Worm (Caenorhabditis elegans) whole organism, mixed stage, embryonic: ENCODE measurements around the gene nex-2.
A peak's percentile ranks its signal among the peaks of the same experiment; 100 is the strongest.

Experiments
- M03D4.4 ChIP-seq: sonication (generic microtip); optimal IDR thresholded peaks from 2 replicates; lab custom pipeline; 2017; ENCODE audit warnings: mild to moderate bottlenecking, missing genetic modification characterization, missing compliant biosample characterization
- bed-3 ChIP-seq: fragments of 200-800 bp; sonication (Bioruptor generic); optimal IDR thresholded peaks from 3 replicates; lab custom pipeline; 2018; ENCODE audit warnings: mild to moderate bottlenecking, missing genetic modification characterization, moderate library complexity, missing compliant biosample characterization
- blmp-1 ChIP-seq: fragments of 150-350 bp; optimal IDR thresholded peaks from 2 replicates; lab custom pipeline; 2014; ENCODE audit warnings: missing biosample characterization, missing genetic modification characterization
- ceh-39 ChIP-seq: fragments of 150-350 bp; optimal IDR thresholded peaks from 2 replicates; lab custom pipeline; 2014; ENCODE audit warnings: missing biosample characterization, missing genetic modification characterization
- ceh-83 ChIP-seq: fragments of 200-800 bp; sonication (Bioruptor generic); optimal IDR thresholded peaks from 2 replicates; lab custom pipeline; 2018; ENCODE audit warnings: mild to moderate bottlenecking, missing genetic modification characterization, missing compliant biosample characterization
- ces-1 ChIP-seq: fragments of 150-350 bp; optimal IDR thresholded peaks from 2 replicates; lab custom pipeline; 2014; ENCODE audit warnings: missing biosample characterization, missing genetic modification reagents, missing genetic modification characterization
- cnd-1 ChIP-seq: fragments of 200-800 bp; sonication (Bioruptor generic); optimal IDR thresholded peaks from 2 replicates; lab custom pipeline; 2018; ENCODE audit warnings: mild to moderate bottlenecking, missing genetic modification characterization, missing compliant biosample characterization
- drap-1 ChIP-seq: fragments of 200-800 bp; sonication (Bioruptor generic); optimal IDR thresholded peaks from 3 replicates; lab custom pipeline; 2018; ENCODE audit warnings: mild to moderate bottlenecking, missing genetic modification characterization, missing compliant biosample characterization
- elt-1 ChIP-seq: sonication (generic microtip); optimal IDR thresholded peaks from 2 replicates; lab custom pipeline; 2017; ENCODE audit warnings: missing genetic modification characterization, mild to moderate bottlenecking, missing compliant biosample characterization, antibody characterized with exemption, moderate library complexity, borderline replicate concordance; ENCODE audit not compliant: insufficient read depth
- flh-1 ChIP-seq: fragments of 200-800 bp; sonication (Bioruptor generic); optimal IDR thresholded peaks from 2 replicates; lab custom pipeline; 2018; ENCODE audit warnings: mild to moderate bottlenecking, missing genetic modification characterization, moderate library complexity, missing compliant biosample characterization
- ham-2 ChIP-seq: fragments of 200-800 bp; sonication (Bioruptor generic); optimal IDR thresholded peaks from 2 replicates; lab custom pipeline; 2018; ENCODE audit warnings: mild to moderate bottlenecking, missing genetic modification characterization, missing compliant biosample characterization
- hlh-1 ChIP-seq: fragments of 150-350 bp; optimal IDR thresholded peaks from 2 replicates; lab custom pipeline; 2014; ENCODE audit warnings: missing biosample characterization, missing genetic modification reagents, missing genetic modification characterization
- lin-13 ChIP-seq: fragments of 150-350 bp; optimal IDR thresholded peaks from 2 replicates; lab custom pipeline; 2014; ENCODE audit warnings: missing biosample characterization, missing genetic modification characterization
- lin-32 ChIP-seq: fragments of 200-800 bp; sonication (Bioruptor generic); optimal IDR thresholded peaks from 2 replicates; lab custom pipeline; 2018; ENCODE audit warnings: mild to moderate bottlenecking, missing genetic modification characterization, missing compliant biosample characterization
- lsy-2 ChIP-seq: fragments of 150-350 bp; optimal IDR thresholded peaks from 2 replicates; lab custom pipeline; 2014; ENCODE audit warnings: missing biosample characterization, missing genetic modification characterization
- mep-1 ChIP-seq: fragments of 150-350 bp; optimal IDR thresholded peaks from 2 replicates; lab custom pipeline; 2017; ENCODE audit warnings: missing biosample characterization, missing genetic modification reagents, missing genetic modification characterization, inconsistent platforms
- mls-2 ChIP-seq: sonication (generic microtip); optimal IDR thresholded peaks from 2 replicates; lab custom pipeline; 2016; ENCODE audit warnings: mild to moderate bottlenecking, missing genetic modification characterization, moderate library complexity, missing compliant biosample characterization
- nhr-12 ChIP-seq: fragments of 150-350 bp; optimal IDR thresholded peaks from 2 replicates; lab custom pipeline; 2014; ENCODE audit warnings: missing biosample characterization, missing genetic modification characterization
- nhr-2 ChIP-seq: fragments of 150-350 bp; optimal IDR thresholded peaks from 2 replicates; lab custom pipeline; 2014; ENCODE audit warnings: missing biosample characterization, missing genetic modification characterization
- nhr-237 ChIP-seq: fragments of 150-350 bp; optimal IDR thresholded peaks from 2 replicates; lab custom pipeline; 2014; ENCODE audit warnings: missing biosample characterization, missing genetic modification characterization
- nhr-28 ChIP-seq: fragments of 150-350 bp; optimal IDR thresholded peaks from 2 replicates; lab custom pipeline; 2014; ENCODE audit warnings: missing biosample characterization, missing genetic modification characterization
- nhr-76 ChIP-seq: sonication (generic microtip); optimal IDR thresholded peaks from 2 replicates; lab custom pipeline; 2017; ENCODE audit warnings: missing biosample characterization, missing genetic modification characterization
- pha-4 ChIP-seq: fragments of 150-350 bp; optimal IDR thresholded peaks from 2 replicates; lab custom pipeline; 2018; ENCODE audit warnings: missing biosample characterization, missing genetic modification reagents, missing genetic modification characterization
- sem-2 ChIP-seq: fragments of 200-800 bp; sonication (Bioruptor generic); optimal IDR thresholded peaks from 2 replicates; lab custom pipeline; 2018; ENCODE audit warnings: mild to moderate bottlenecking, missing genetic modification characterization, missing compliant biosample characterization
- snpc-4 ChIP-seq: fragments of 150-350 bp; optimal IDR thresholded peaks from 2 replicates; lab custom pipeline; 2014; ENCODE audit warnings: missing biosample characterization, missing genetic modification characterization
- sptf-1 ChIP-seq: sonication (generic microtip); optimal IDR thresholded peaks from 2 replicates; lab custom pipeline; 2017; ENCODE audit warnings: mild to moderate bottlenecking, missing genetic modification characterization, moderate library complexity, missing compliant biosample characterization
- tbx-8 ChIP-seq: fragments of 200-800 bp; sonication (Bioruptor generic); optimal IDR thresholded peaks from 2 replicates; lab custom pipeline; 2018; ENCODE audit warnings: mild to moderate bottlenecking, missing genetic modification characterization, moderate library complexity, missing compliant biosample characterization
- unc-120 ChIP-seq: sonication (generic microtip); optimal IDR thresholded peaks from 2 replicates; lab custom pipeline; 2017; ENCODE audit warnings: missing genetic modification characterization, missing compliant biosample characterization; ENCODE audit not compliant: poor library complexity, severe bottlenecking
- unc-39 ChIP-seq: fragments of 150-350 bp; optimal IDR thresholded peaks from 2 replicates; lab custom pipeline; 2014; ENCODE audit warnings: missing biosample characterization, missing genetic modification characterization
- unc-62 ChIP-seq: fragments of 150-350 bp; optimal IDR thresholded peaks from 2 replicates; lab custom pipeline; 2014; ENCODE audit warnings: missing biosample characterization, missing genetic modification reagents, missing genetic modification characterization
- ztf-11 ChIP-seq: fragments of 150-350 bp; optimal IDR thresholded peaks from 2 replicates; lab custom pipeline; 2014; ENCODE audit warnings: missing biosample characterization, missing genetic modification characterization

Gene nex-2

ce11 chrIII:10351595-10352207, 21.5 kb upstream of the nex-2 start, which contains the start of gene T07C4.3:
Gene T07C4.3, plus strand, starts transcription at chrIII:10352157.
- TF ChIP-seq lin-13 (tag; lab: Kevin White, UChicago), result no peak
- no peak for TF ChIP-seq ceh-39
- TF ChIP-seq nhr-76 (tag; lab: Kevin White, UChicago), result no peak
- TF ChIP-seq ham-2 (GFP tag; lab: Kevin White, UChicago), result no peak
- TF ChIP-seq drap-1 (GFP tag; lab: Kevin White, UChicago), result no peak
- no peak for TF ChIP-seq ces-1 (GFP tag; lab: Kevin White, UChicago)
- TF ChIP-seq M03D4.4, result no peak
- no peak for TF ChIP-seq ztf-11 (tag; lab: Kevin White, UChicago)
- no peak for TF ChIP-seq nhr-12 (tag; lab: Kevin White, UChicago)
- TF ChIP-seq lsy-2 (tag; lab: Kevin White, UChicago), result no peak
- TF ChIP-seq mls-2 (tag; lab: Kevin White, UChicago), result no peak
- TF ChIP-seq tbx-8 (GFP tag; lab: Kevin White, UChicago), result no peak
- no peak for TF ChIP-seq pha-4 (tag; lab: Kevin White, UChicago)
- no peak for TF ChIP-seq cnd-1 (tag; lab: Kevin White, UChicago)
- no peak for TF ChIP-seq snpc-4 (tag; lab: Kevin White, UChicago)
- TF ChIP-seq mep-1 (tag; lab: Kevin White, UChicago), result no peak
- TF ChIP-seq unc-120, result no peak
- no peak for TF ChIP-seq unc-62 (GFP tag; lab: Kevin White, UChicago)
- TF ChIP-seq blmp-1 (tag; lab: Kevin White, UChicago), result no peak

- TF ChIP-seq hlh-1 (tag; lab: Kevin White, UChicago) (no peak), lsy-2 (tag; lab: Kevin White, UChicago) (no peak), unc-62 (GFP tag; lab: Kevin White, UChicago) (no peak), ham-2 (GFP tag; lab: Kevin White, UChicago) (no peak), blmp-1 (tag; lab: Kevin White, UChicago) (no peak), nhr-12 (tag; lab: Kevin White, UChicago) (no peak), nhr-237 (tag; lab: Kevin White, UChicago) (no peak), mep-1 (tag; lab: Kevin White, UChicago) (no peak)
Observed at ce11 chrIII:10347049-10347448, 16.8 kb upstream of the nex-2 start, which contains the start of gene tbx-8. Gene tbx-8, plus strand, starts transcription at chrIII:10347349.

- peak; percentile 5 for TF ChIP-seq nhr-2 (tag; lab: Kevin White, UChicago)
- TF ChIP-seq mls-2 (tag; lab: Kevin White, UChicago), result no peak
- no peak for TF ChIP-seq M03D4.4
- no peak for TF ChIP-seq sptf-1 (tag; lab: Kevin White, UChicago)
- no peak for TF ChIP-seq drap-1 (GFP tag; lab: Kevin White, UChicago)
- TF ChIP-seq lin-32, result no peak
- no peak for TF ChIP-seq bed-3
- no peak for TF ChIP-seq lsy-2 (tag; lab: Kevin White, UChicago)
- TF ChIP-seq flh-1, result no peak
- no peak for TF ChIP-seq nhr-28 (tag; lab: Kevin White, UChicago)
- TF ChIP-seq ceh-83 (GFP tag; lab: Kevin White, UChicago), result no peak
- no peak for TF ChIP-seq unc-120
- no peak for TF ChIP-seq snpc-4 (tag; lab: Kevin White, UChicago)
- TF ChIP-seq unc-62 (GFP tag; lab: Kevin White, UChicago), result peak; percentile 63
- no peak for TF ChIP-seq ceh-39
- TF ChIP-seq elt-1 (tag; lab: Kevin White, UChicago), result peak; percentile 83
Observed at ce11 chrIII:10344762-10345161, 14.5 kb upstream of the nex-2 start.

- TF ChIP-seq tbx-8 (GFP tag; lab: Kevin White, UChicago) (no peak), pha-4 (tag; lab: Kevin White, UChicago) (no peak), ceh-39 (no peak), cnd-1 (tag; lab: Kevin White, UChicago) (no peak), unc-39 (tag; lab: Kevin White, UChicago) (no peak), sem-2 (no peak)
Observed at ce11 chrIII:10341758-10342157, 11.5 kb upstream of the nex-2 start, which contains the start of gene tbx-9. Gene tbx-9, minus strand, starts transcription at chrIII:10341858.
